Worm (Caenorhabditis elegans) whole organism, L4/young adult: Measurements from ENCODE around the gene T10B5.3.

ENCODE experiments used
- W03F9.2 ChIP-seq: fragments of 150-350 bp; optimal IDR thresholded peaks from 2 replicates; lab custom pipeline; 2014; ENCODE audit warnings: missing biosample characterization, missing genetic modification characterization
- dao-5 ChIP-seq: sonication (generic microtip); optimal IDR thresholded peaks from 2 replicates; lab custom pipeline; 2016; ENCODE audit warnings: missing genotype, missing genetic modification characterization, moderate library complexity, missing compliant biosample characterization

- TF ChIP-seq dao-5 (tag; lab: Kevin White, UChicago) (no peak), W03F9.2 (tag; lab: Kevin White, UChicago) (no peak)
Measured at ce11 chrV:1856176-1856575, 13.4 kb downstream of the T10B5.3 start, which contains the start of gene T10B5.10.
